Worm (Caenorhabditis elegans) whole organism, young adult: ENCODE data around the gene Y38C1AA.19.
A peak's percentile ranks its signal among the peaks of the same experiment; 100 is the strongest.

Experiments used
- F52B5.7 ChIP-seq: sonication (generic microtip); optimal IDR thresholded peaks from 2 replicates; lab custom pipeline; 2016; ENCODE audit warnings: mild to moderate bottlenecking, missing genetic modification characterization, missing compliant biosample characterization
- ceh-40 ChIP-seq: fragments of 200-800 bp; sonication (Bioruptor generic); IDR thresholded peaks from 2 replicates; pipeline ENCODE4 v1.3.6; 2022; ENCODE audit warnings: missing genetic modification characterization, missing compliant biosample characterization
- dox-1 ChIP-seq: fragments of 200-800 bp; sonication (Bioruptor generic); IDR thresholded peaks from 2 replicates; pipeline ENCODE4 v1.3.6; 2022; ENCODE audit warnings: missing genetic modification reagents, missing genetic modification characterization, missing compliant biosample characterization
- efl-1 ChIP-seq: fragments of 150-350 bp; optimal IDR thresholded peaks from 2 replicates; lab custom pipeline; 2014; ENCODE audit warnings: missing biosample characterization, missing genetic modification reagents, missing genetic modification characterization
- hlh-12 ChIP-seq: sonication (generic microtip); optimal IDR thresholded peaks from 2 replicates; lab custom pipeline; 2016; ENCODE audit warnings: missing genetic modification characterization, missing compliant biosample characterization
- madf-10 ChIP-seq: sonication (generic microtip); optimal IDR thresholded peaks from 2 replicates; lab custom pipeline; 2016; ENCODE audit warnings: mild to moderate bottlenecking, missing genetic modification characterization, missing compliant biosample characterization
- mcd-1 ChIP-seq: fragments of 200-800 bp; sonication (Bioruptor generic); IDR thresholded peaks from 2 replicates; pipeline ENCODE4 v1.3.6; 2022; ENCODE audit warnings: missing genetic modification reagents, missing genetic modification characterization, missing compliant biosample characterization
- rec-8 ChIP-seq, 2 experiments: sonication (generic microtip); optimal IDR thresholded peaks; 2 replicates each; lab custom pipeline; 2016; ENCODE audit warnings: mild to moderate bottlenecking in 2 of 2, missing genetic modification characterization in 2 of 2, missing genetic modification reagents in 2 of 2, missing genotype in 2 of 2, missing biosample characterization in 1 of 2, missing compliant biosample characterization in 1 of 2, moderate library complexity in 1 of 2
- snpc-1.3 ChIP-seq: sonication (generic microtip); optimal IDR thresholded peaks from 2 replicates; lab custom pipeline; 2017; ENCODE audit warnings: missing genetic modification characterization, mild to moderate bottlenecking, missing compliant biosample characterization, antibody characterized with exemption, moderate library complexity, missing genotype, missing genetic modification reagents; ENCODE audit not compliant: insufficient read depth
- unc-130 ChIP-seq: sonication (generic microtip); optimal IDR thresholded peaks from 2 replicates; lab custom pipeline; 2016; ENCODE audit warnings: missing genetic modification reagents, missing genetic modification characterization, missing compliant biosample characterization
- ztf-25 ChIP-seq: fragments of 200-800 bp; sonication (Bioruptor generic); IDR thresholded peaks from 2 replicates; pipeline ENCODE4 v1.3.6; 2022; ENCODE audit warnings: missing genetic modification reagents, missing genetic modification characterization, missing compliant biosample characterization

DNA sequence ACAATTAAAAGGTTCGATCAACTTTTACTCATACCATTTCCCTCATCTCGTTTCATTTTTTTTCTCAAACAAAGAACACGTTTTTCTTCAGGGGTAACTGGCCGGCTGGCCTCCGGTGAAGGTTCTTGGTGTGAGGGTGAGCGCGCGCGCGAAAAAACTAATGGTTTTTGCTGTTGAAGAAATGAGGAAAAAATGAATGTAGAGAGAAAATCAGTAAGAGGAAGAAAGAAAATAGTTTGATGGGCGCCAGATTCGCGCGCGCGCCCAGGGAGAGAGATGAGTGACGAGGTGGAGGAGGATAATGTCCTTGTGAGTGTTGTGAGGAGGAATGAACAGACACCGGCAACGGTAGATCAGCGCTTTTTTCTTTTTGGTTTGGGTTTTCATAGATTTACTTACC lies 11.1 kb downstream of the Y38C1AA.19 start:
- TF ChIP-seq unc-130 (GFP tag; lab: Kevin White, UChicago) (no peak), snpc-1.3 (tag; lab: Kevin White, UChicago) (no peak), rec-8 (tag; optimal IDR thresholded peaks at IDR 0.05; lab: Kevin White, UChicago) (no peak), efl-1 (GFP tag; lab: Kevin White, UChicago) (peak; percentile 39), F52B5.7 (no peak), ztf-25 (GFP tag; lab: Robert Waterston, UW) (no peak), ceh-40 (GFP tag; lab: Robert Waterston, UW) (no peak), dox-1 (GFP tag; lab: Robert Waterston, UW) (no peak), hlh-12 (tag; lab: Kevin White, UChicago) (no peak), mcd-1 (GFP tag; lab: Robert Waterston, UW) (no peak), madf-10 (tag; lab: Kevin White, UChicago) (no peak)
